Fruit fly (Drosophila melanogaster): ENCODE data around the gene drl.

- TF ChIP-seq CG5204 (GFP tag; optimal IDR thresholded peaks at IDR 0.05) = no peak
- TF ChIP-seq Clk (GFP tag; optimal IDR thresholded peaks at IDR 0.05) = no peak
- no peak for TF ChIP-seq cnc (optimal IDR thresholded peaks at IDR 0.05)
- no peak for TF ChIP-seq pad (GFP tag; optimal IDR thresholded peaks at IDR 0.05)
- no peak for TF ChIP-seq kay (GFP tag; ENCODE audit: borderline replicate concordance)
- TF ChIP-seq CG7045 (GFP tag; optimal IDR thresholded peaks at IDR 0.05) = no peak
- no peak for TF ChIP-seq CG14711 (tag; optimal IDR thresholded peaks at IDR 0.05)
- TF ChIP-seq CG7101 (tag; optimal IDR thresholded peaks at IDR 0.05) = no peak
- TF ChIP-seq Mnt (GFP tag; optimal IDR thresholded peaks at IDR 0.05) = no peak
- TF ChIP-seq CG33017 (tag; optimal IDR thresholded peaks at IDR 0.05) = no peak
- TF ChIP-seq Crg-1 (GFP tag; optimal IDR thresholded peaks at IDR 0.05) = no peak
Observed at dm6 chr2L:19154893-19155389, 35.2 kb upstream of the drl start.
